Fruit fly (Drosophila melanogaster): Measurements from ENCODE around the gene tHMG2.

The tHMG2 gene

dm6 chr3R:22524344-22525072, 31.8 kb downstream of the tHMG2 start (continued):
- no peak for TF ChIP-seq D19B (GFP tag; optimal IDR thresholded peaks at IDR 0.05)
- TF ChIP-seq CG12071 (GFP tag; optimal IDR thresholded peaks at IDR 0.05): peak; percentile 87
- TF ChIP-seq bowl (GFP tag; IDR thresholded peaks at IDR 0.05): no peak
- TF ChIP-seq lbe (GFP tag; optimal IDR thresholded peaks at IDR 0.05): no peak
- TF ChIP-seq CG17361 (GFP tag; IDR thresholded peaks at IDR 0.05): 0 out of 3 replicates have a peak, but pooled peaks have one; percentile 9
- peak; percentile 52 for TF ChIP-seq Fer3 (tag; optimal IDR thresholded peaks at IDR 0.05)
- peak; percentile 94 for TF ChIP-seq Med (GFP tag)
- TF ChIP-seq CG4854 (GFP tag; optimal IDR thresholded peaks at IDR 0.05): peak; percentile 55
- TF ChIP-seq CG4360 (GFP tag; IDR thresholded peaks at IDR 0.05): peak; percentile 40; the same call in 1 of the 2 replicates
- no peak for TF ChIP-seq CG10366 (GFP tag; IDR thresholded peaks at IDR 0.05)
- no peak for TF ChIP-seq Usf (GFP tag; optimal IDR thresholded peaks at IDR 0.05)
- 0 out of 2 replicates have a peak, but pooled peaks have one; percentile 5 for TF ChIP-seq lmd (GFP tag; IDR thresholded peaks at IDR 0.05)
- TF ChIP-seq CG7786 (GFP tag; optimal IDR thresholded peaks at IDR 0.05): no peak
- TF ChIP-seq Lpt (GFP tag; optimal IDR thresholded peaks at IDR 0.05): no peak
- no peak for TF ChIP-seq Hsf (GFP tag; optimal IDR thresholded peaks at IDR 0.05)
- TF ChIP-seq Jarid2 (GFP tag; optimal IDR thresholded peaks at IDR 0.05): peak; percentile 39
- no peak for TF ChIP-seq CG7963 (GFP tag; IDR thresholded peaks at IDR 0.05; ENCODE audit: partially characterized antibody)
- TF ChIP-seq ham (GFP tag; IDR thresholded peaks at IDR 0.05): no peak
- TF ChIP-seq Hr51 (GFP tag; optimal IDR thresholded peaks at IDR 0.05): peak; percentile 25 to 28
- peak; percentile 54 for TF ChIP-seq Camta (GFP tag; optimal IDR thresholded peaks at IDR 0.05)
- peak; percentile 56 for TF ChIP-seq Atf3 (GFP tag; optimal IDR thresholded peaks at IDR 0.05)
- no peak for TF ChIP-seq CG5245 (GFP tag; optimal IDR thresholded peaks at IDR 0.05)
- no peak for TF ChIP-seq Lim3 (GFP tag; IDR thresholded peaks at IDR 0.05)
- TF ChIP-seq p53 (GFP tag; optimal IDR thresholded peaks at IDR 0.05): no peak
- no peak for TF ChIP-seq CG10274 (GFP tag; optimal IDR thresholded peaks at IDR 0.05)
- peak; percentile 49; the same call in 1 of the 2 replicates for TF ChIP-seq ap (GFP tag; IDR thresholded peaks at IDR 0.05)
- TF ChIP-seq pan (optimal IDR thresholded peaks at IDR 0.05): no peak
- TF ChIP-seq pan (GFP tag; optimal IDR thresholded peaks at IDR 0.05 in 1 of 2, IDR thresholded peaks at IDR 0.05 in 1 of 2): peak in 1 of 2 experiments; percentile 15
- no peak for TF ChIP-seq CG14667 (GFP tag; IDR thresholded peaks at IDR 0.05)
- peak; percentile 28 for TF ChIP-seq Nf-YC (tag; optimal IDR thresholded peaks at IDR 0.05)
- TF ChIP-seq zfh2 (GFP tag; optimal IDR thresholded peaks at IDR 0.05): no peak
- TF ChIP-seq dm (GFP tag; optimal IDR thresholded peaks at IDR 0.05): peak; percentile 3
- TF ChIP-seq Hey (tag; optimal IDR thresholded peaks at IDR 0.05): no peak
- TF ChIP-seq Fer2 (tag; optimal IDR thresholded peaks at IDR 0.05): peak; percentile 36
- TF ChIP-seq CG9727 (GFP tag; optimal IDR thresholded peaks at IDR 0.05): peak; percentile 59
- no peak for TF ChIP-seq chn (GFP tag; optimal IDR thresholded peaks at IDR 0.05)
- TF ChIP-seq MBD-R2 (GFP tag; IDR thresholded peaks at IDR 0.05): no peak
- no peak for TF ChIP-seq sr (GFP tag; IDR thresholded peaks at IDR 0.05)
- TF ChIP-seq da (GFP tag; optimal IDR thresholded peaks at IDR 0.05): no peak
- TF ChIP-seq CG6272 (GFP tag; IDR thresholded peaks at IDR 0.05): no peak
- no peak for TF ChIP-seq Bteb2 (GFP tag; optimal IDR thresholded peaks at IDR 0.05)
- no peak for TF ChIP-seq inv (GFP tag; IDR thresholded peaks at IDR 0.05; ENCODE audit: partially characterized antibody)
- no peak for TF ChIP-seq Sin3A (optimal IDR thresholded peaks at IDR 0.05)
- peak; percentile 58 for TF ChIP-seq nerfin-1 (tag; optimal IDR thresholded peaks at IDR 0.05)
- TF ChIP-seq Ada2b (GFP tag; IDR thresholded peaks at IDR 0.05): no peak
- TF ChIP-seq CG4424 (GFP tag; optimal IDR thresholded peaks at IDR 0.05): peak; percentile 51
- TF ChIP-seq Side (GFP tag; optimal IDR thresholded peaks at IDR 0.05): peak; percentile 54
- peak; percentile 21 for TF ChIP-seq Max (GFP tag; optimal IDR thresholded peaks at IDR 0.05)
- TF ChIP-seq lov (optimal IDR thresholded peaks at IDR 0.05): no peak
- no peak; the same call in 2 of the 3 replicates for TF ChIP-seq lov (GFP tag; IDR thresholded peaks at IDR 0.05)
- TF ChIP-seq CG10209 (GFP tag; optimal IDR thresholded peaks at IDR 0.05): peak; percentile 68
